Fruit fly (Drosophila melanogaster): ENCODE results near the gene CG4911.

The CG4911 gene

dm6 chr3L:9072731-9073385, at the start of gene CG4911, which contains the start of gene CG4942 (continued):
- TF ChIP-seq CG8359 (GFP tag; optimal IDR thresholded peaks at IDR 0.05; ENCODE audit: borderline replicate concordance) (no peak), Oli (tag; optimal IDR thresholded peaks at IDR 0.05) (peak; percentile 72), CG4854 (GFP tag; optimal IDR thresholded peaks at IDR 0.05) (peak; percentile 24), CG43689 (GFP tag; IDR thresholded peaks at IDR 0.05) (no peak), gsb (GFP tag; IDR thresholded peaks at IDR 0.05) (no peak), unpg (GFP tag; optimal IDR thresholded peaks at IDR 0.05) (peak; percentile 33), so (GFP tag; IDR thresholded peaks at IDR 0.05) (0 out of 3 replicates have a peak, but pooled peaks have one; percentile 28), Lim3 (GFP tag; IDR thresholded peaks at IDR 0.05) (no peak), chm (GFP tag; IDR thresholded peaks at IDR 0.05) (no peak), CG10431 (GFP tag; optimal IDR thresholded peaks at IDR 0.05) (peak; percentile 44), ssp (GFP tag; IDR thresholded peaks at IDR 0.05) (peak; percentile 50; the same call in 1 of the 2 replicates), eyg (GFP tag; optimal IDR thresholded peaks at IDR 0.05) (no peak), bbx (GFP tag; IDR thresholded peaks at IDR 0.05; ENCODE audit: partially characterized antibody) (no peak), CG2199 (GFP tag; IDR thresholded peaks at IDR 0.05) (no peak), Hmx (GFP tag; optimal IDR thresholded peaks at IDR 0.05) (peak; percentile 43), HmgZ (tag; optimal IDR thresholded peaks at IDR 0.05) (peak; percentile 58), CG6175 (GFP tag; IDR thresholded peaks at IDR 0.05) (peak; percentile 26; the same call in 1 of the 3 replicates), pum (GFP tag; optimal IDR thresholded peaks at IDR 0.05) (peak; percentile 47), CG16863 (GFP tag; optimal IDR thresholded peaks at IDR 0.05) (peak; percentile 67), kni (GFP tag; optimal IDR thresholded peaks at IDR 0.05) (peak; percentile 61), CG12659 (GFP tag; optimal IDR thresholded peaks at IDR 0.05) (peak; percentile 74), lab (GFP tag; optimal IDR thresholded peaks at IDR 0.05) (peak; percentile 54), inv (GFP tag; IDR thresholded peaks at IDR 0.05; ENCODE audit: partially characterized antibody) (no peak), insv (GFP tag; optimal IDR thresholded peaks at IDR 0.05) (no peak), CG11093 (GFP tag; IDR thresholded peaks at IDR 0.05) (0 out of 3 replicates have a peak, but pooled peaks have one; percentile 16), CG5245 (GFP tag; optimal IDR thresholded peaks at IDR 0.05) (peak; percentile 50), kah (GFP tag; optimal IDR thresholded peaks at IDR 0.05) (no peak), knrl (GFP tag; IDR thresholded peaks at IDR 0.05; ENCODE audit: partially characterized antibody) (0 out of 3 replicates have a peak, but pooled peaks have one; percentile 38), Atf3 (GFP tag; optimal IDR thresholded peaks at IDR 0.05) (peak; percentile 43), Mad (GFP tag; optimal IDR thresholded peaks at IDR 0.05) (peak; percentile 59), pfk (GFP tag; optimal IDR thresholded peaks at IDR 0.05) (no peak), Lpt (GFP tag; optimal IDR thresholded peaks at IDR 0.05) (no peak), CG3995 (GFP tag; optimal IDR thresholded peaks at IDR 0.05) (peak; percentile 27), ash1 (GFP tag; optimal IDR thresholded peaks at IDR 0.05) (no peak), emc (GFP tag; optimal IDR thresholded peaks at IDR 0.05) (no peak), CG1647 (GFP tag; optimal IDR thresholded peaks at IDR 0.05) (peak; percentile 26), Doc3 (GFP tag; IDR thresholded peaks at IDR 0.05; ENCODE audit: partially characterized antibody) (no peak), Gsc (GFP tag; IDR thresholded peaks at IDR 0.05) (no peak), CG1832 (GFP tag; optimal IDR thresholded peaks at IDR 0.05) (no peak)

DNA sequence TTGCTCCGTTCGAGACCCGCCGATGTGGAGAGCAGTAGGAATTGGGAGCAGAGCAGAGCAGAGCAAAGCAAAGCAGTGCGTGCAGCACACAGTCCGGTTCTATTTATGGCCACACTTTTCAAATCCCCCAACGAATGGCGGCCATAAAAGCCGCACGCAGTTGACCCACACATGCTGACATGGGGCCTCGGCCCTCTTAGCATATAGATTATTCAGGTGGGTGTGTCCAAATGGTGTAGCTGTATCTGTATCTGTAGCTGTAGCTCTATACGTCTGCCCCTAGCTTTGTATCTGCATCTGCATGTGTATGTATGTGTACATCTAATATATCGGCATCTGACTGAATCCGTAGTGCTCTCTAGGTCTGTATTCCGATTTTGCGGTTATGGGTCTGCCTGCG, 48.8 kb upstream of the CG4911 start:
- TF ChIP-seq Med (GFP tag): peak; percentile 21
- no peak for TF ChIP-seq row (GFP tag; IDR thresholded peaks at IDR 0.05)
- no peak for TF ChIP-seq Rx (GFP tag; IDR thresholded peaks at IDR 0.05)
- TF ChIP-seq lbe (GFP tag; optimal IDR thresholded peaks at IDR 0.05): no peak
- TF ChIP-seq bigmax (GFP tag; optimal IDR thresholded peaks at IDR 0.05): no peak
- TF ChIP-seq Hr78 (GFP tag; optimal IDR thresholded peaks at IDR 0.05): peak in 1 of 2 experiments; percentile 45
- TF ChIP-seq CG3847 (GFP tag; IDR thresholded peaks at IDR 0.05): no peak
- TF ChIP-seq wor (GFP tag; IDR thresholded peaks at IDR 0.05): no peak
- no peak for TF ChIP-seq odd (GFP tag; optimal IDR thresholded peaks at IDR 0.05)
- TF ChIP-seq Doc2 (GFP tag; IDR thresholded peaks at IDR 0.05): no peak
- TF ChIP-seq Drgx (GFP tag; IDR thresholded peaks at IDR 0.05): no peak
- TF ChIP-seq bcd (GFP tag; optimal IDR thresholded peaks at IDR 0.05): no peak
- TF ChIP-seq CG10565 (GFP tag; optimal IDR thresholded peaks at IDR 0.05): no peak
- TF ChIP-seq da (GFP tag; optimal IDR thresholded peaks at IDR 0.05): no peak
